Worm (Caenorhabditis elegans) whole organism, young adult: ENCODE measurements around the gene F46B3.23.

Source experiments
- F10E7.11 ChIP-seq: sonication (generic microtip); optimal IDR thresholded peaks from 2 replicates; lab custom pipeline; 2017; ENCODE audit warnings: mild to moderate bottlenecking, missing genetic modification characterization, moderate library complexity, missing compliant biosample characterization
- F37B4.10 ChIP-seq: fragments of 200-800 bp; sonication (Bioruptor generic); IDR thresholded peaks from 2 replicates; pipeline ENCODE4 v1.3.6; 2022; ENCODE audit warnings: missing genetic modification characterization, missing compliant biosample characterization
- F49E8.2 ChIP-seq: sonication (generic microtip); optimal IDR thresholded peaks from 3 replicates; lab custom pipeline; 2017; ENCODE audit warnings: missing genetic modification characterization, mild to moderate bottlenecking, missing compliant biosample characterization, antibody characterized with exemption, moderate library complexity; ENCODE audit not compliant: insufficient read depth
- bed-2 ChIP-seq: fragments of 200-800 bp; sonication (Bioruptor generic); IDR thresholded peaks from 2 replicates; pipeline ENCODE4 v1.3.6; 2022; ENCODE audit warnings: missing genetic modification reagents, missing genetic modification characterization, missing compliant biosample characterization
- ceh-58 ChIP-seq: fragments of 200-800 bp; sonication (Bioruptor generic); IDR thresholded peaks from 2 replicates; pipeline ENCODE4 v1.3.6; 2022; ENCODE audit warnings: missing genetic modification characterization, missing compliant biosample characterization
- dox-1 ChIP-seq: fragments of 200-800 bp; sonication (Bioruptor generic); IDR thresholded peaks from 2 replicates; pipeline ENCODE4 v1.3.6; 2022; ENCODE audit warnings: missing genetic modification reagents, missing genetic modification characterization, missing compliant biosample characterization
- lin-40 ChIP-seq: sonication (generic microtip); optimal IDR thresholded peaks from 2 replicates; lab custom pipeline; 2016; ENCODE audit warnings: missing genetic modification characterization, mild to moderate bottlenecking, missing compliant biosample characterization, missing genotype, missing genetic modification reagents
- lsy-27 ChIP-seq: sonication (generic microtip); optimal IDR thresholded peaks from 2 replicates; lab custom pipeline; 2017; ENCODE audit warnings: missing genetic modification characterization, mild to moderate bottlenecking, missing compliant biosample characterization, antibody characterized with exemption, missing genotype, borderline replicate concordance; ENCODE audit not compliant: insufficient read depth
- pbrm-1 ChIP-seq: fragments of 200-800 bp; sonication (Bioruptor generic); IDR thresholded peaks from 2 replicates; pipeline ENCODE4 v1.3.6; 2022; ENCODE audit warnings: missing genetic modification reagents, missing genetic modification characterization, missing compliant biosample characterization
- rpc-1 ChIP-seq, 2 experiments: fragments of 150-350 bp in 1 of 2; sonication (generic microtip) in 1 of 2; optimal IDR thresholded peaks; 2 replicates each; lab custom pipeline; 2014 to 2018; ENCODE audit warnings: missing biosample characterization in 1 of 2, missing genetic modification characterization in 1 of 2, missing genetic modification reagents in 1 of 2, missing genotype in 1 of 2
- tbx-9 ChIP-seq: sonication (generic microtip); optimal IDR thresholded peaks from 2 replicates; lab custom pipeline; 2016; ENCODE audit warnings: borderline replicate concordance, missing genetic modification characterization, inconsistent platforms, missing compliant biosample characterization
- tlf-1 ChIP-seq: fragments of 200-800 bp; sonication (Bioruptor generic); optimal IDR thresholded peaks from 2 replicates; lab custom pipeline; 2018; ENCODE audit warnings: mild to moderate bottlenecking, missing genetic modification characterization, missing compliant biosample characterization

DNA sequence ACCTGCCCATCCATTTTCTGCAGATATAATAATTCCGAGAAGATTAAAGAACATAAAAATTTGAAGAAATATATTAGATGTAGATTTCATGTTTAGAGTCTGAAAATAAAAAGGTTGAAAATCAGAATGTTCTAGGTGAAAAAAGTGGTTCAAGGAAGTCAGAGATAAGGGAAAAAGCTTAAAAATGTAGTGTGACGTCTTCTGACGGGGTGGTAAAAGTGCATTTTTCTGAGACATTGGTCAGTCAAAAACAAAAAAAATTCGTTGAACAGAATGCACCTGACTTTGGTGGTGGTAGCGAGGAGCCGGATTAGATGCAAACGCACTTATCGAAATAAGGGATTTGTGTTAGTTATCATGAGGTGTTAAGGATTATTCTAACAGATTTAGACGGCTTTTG lies at the start of gene F46B3.23:
- no peak for TF ChIP-seq F49E8.2 (tag; lab: Kevin White, UChicago)
- no peak for TF ChIP-seq rpc-1 (optimal IDR thresholded peaks at IDR 0.05; lab: Kevin White, UChicago)
- TF ChIP-seq rpc-1 (tag; optimal IDR thresholded peaks at IDR 0.05; lab: Kevin White, UChicago): no peak
- no peak for TF ChIP-seq F10E7.11 (tag; lab: Kevin White, UChicago)
- no peak for TF ChIP-seq bed-2
- TF ChIP-seq tbx-9: no peak
- no peak for TF ChIP-seq lsy-27 (tag; lab: Kevin White, UChicago)
- TF ChIP-seq tlf-1 (GFP tag; lab: Kevin White, UChicago): no peak
- no peak for TF ChIP-seq ceh-58
- no peak for TF ChIP-seq dox-1 (GFP tag; lab: Robert Waterston, UW)
- no peak for TF ChIP-seq lin-40 (tag; lab: Kevin White, UChicago)
- no peak for TF ChIP-seq pbrm-1 (GFP tag; lab: Robert Waterston, UW)
- TF ChIP-seq F37B4.10 (GFP tag; lab: Robert Waterston, UW): no peak
